Worm (Caenorhabditis elegans): ENCODE results near the gene srab-14.
A peak's percentile ranks its signal among the peaks of the same experiment; 100 is the strongest.

The srab-14 gene

DNA sequence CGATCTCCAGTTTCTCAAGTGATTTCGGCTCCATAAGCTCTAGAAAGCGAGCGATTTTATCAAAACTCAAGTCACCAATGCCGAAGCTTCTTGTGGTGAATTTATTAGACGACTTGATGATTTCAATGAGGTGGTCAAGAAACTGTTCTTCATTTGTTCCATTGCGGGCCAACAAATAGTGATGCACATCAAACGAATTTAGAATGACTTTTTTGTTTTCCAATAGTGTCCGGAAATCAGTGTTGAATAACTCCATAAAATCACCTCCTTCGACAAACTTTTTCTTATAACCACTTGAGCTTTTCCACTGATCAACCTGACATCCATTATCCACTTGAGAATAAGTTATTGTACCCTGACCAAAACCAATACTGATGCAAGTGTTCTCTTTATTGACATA is 48.0 kb upstream of the srab-14 start:
- TF ChIP-seq ztf-28 (GFP tag; IDR thresholded peaks at IDR 0.05) (no peak), F33H1.4 (GFP tag; IDR thresholded peaks at IDR 0.05) (no peak), rcor-1 (GFP tag; IDR thresholded peaks at IDR 0.05) (no peak), sptf-2 (GFP tag; optimal IDR thresholded peaks at IDR 0.05) (no peak), F49E8.2 (tag; optimal IDR thresholded peaks at IDR 0.05; ENCODE audit: insufficient read depth) (no peak)

- no peak for TF ChIP-seq die-1 (tag; optimal IDR thresholded peaks at IDR 0.05)
- TF ChIP-seq ztf-22 (GFP tag; optimal IDR thresholded peaks at IDR 0.05): no peak
- TF ChIP-seq hsf-1 (GFP tag; IDR thresholded peaks at IDR 0.05): no peak
- no peak for TF ChIP-seq Y79H2A.3 (GFP tag; conservative IDR thresholded peaks at IDR 0.05)
- no peak for TF ChIP-seq Y67H2A.10 (GFP tag; conservative IDR thresholded peaks at IDR 0.05)
- TF ChIP-seq madf-10 (tag; optimal IDR thresholded peaks at IDR 0.05): no peak
- TF ChIP-seq fkh-3 (tag; optimal IDR thresholded peaks at IDR 0.05): no peak
Observed at ce11 chrII:7545364-7545763, 46.1 kb upstream of the srab-14 start.

DNA sequence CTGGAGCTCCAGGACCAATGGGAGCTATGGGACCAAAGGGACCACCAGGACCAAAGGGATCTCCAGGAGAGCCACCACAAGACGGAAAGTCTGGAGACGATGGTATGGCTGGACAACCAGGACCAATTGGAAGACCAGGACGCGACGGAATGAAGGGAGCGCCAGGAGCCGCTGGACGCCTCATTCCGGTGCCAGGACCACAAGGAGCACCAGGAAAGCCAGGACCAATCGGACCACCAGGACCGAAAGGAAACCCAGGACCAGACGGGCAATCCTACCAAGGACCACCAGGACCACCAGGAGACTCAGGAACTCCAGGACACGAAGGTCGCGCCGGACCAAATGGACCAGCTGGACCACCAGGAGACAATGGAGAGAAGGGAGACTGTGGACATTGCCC is 45.5 kb upstream of the srab-14 start:
- TF ChIP-seq zfh-2 (GFP tag; conservative IDR thresholded peaks at IDR 0.05): peak; percentile 64; the same call in 1 of the 2 replicates
- TF ChIP-seq C06A6.2 (GFP tag; conservative IDR thresholded peaks at IDR 0.05): no peak

DNA sequence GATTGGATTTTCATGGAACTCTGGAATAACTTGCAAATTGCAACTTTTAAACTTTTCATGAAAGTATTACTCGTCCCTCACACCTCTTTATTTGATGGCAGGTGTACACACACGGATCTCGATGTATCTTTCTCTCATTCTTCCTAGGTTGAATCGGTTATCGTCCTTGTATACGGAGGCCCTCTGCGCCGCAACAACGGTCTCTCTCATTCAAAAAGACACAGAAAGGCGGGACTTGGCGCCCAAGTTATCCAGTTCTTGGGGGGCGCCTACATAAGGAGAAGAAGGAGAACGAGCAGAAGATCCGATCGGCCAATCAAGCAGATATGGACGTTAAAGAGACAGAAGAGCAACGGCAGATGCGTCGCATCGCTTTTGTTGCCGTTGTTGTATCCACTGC is 44.5 kb upstream of the srab-14 start, which contains the start of gene rol-8:
Gene rol-8, plus strand, starts transcription at position 301 of the 400 bp plus-strand sequence.
- TF ChIP-seq madf-10 (tag; optimal IDR thresholded peaks at IDR 0.05) (no peak), aptf-3 (GFP tag; IDR thresholded peaks at IDR 0.05) (no peak), Y53G8AR.9 (GFP tag; conservative IDR thresholded peaks at IDR 0.05) (no peak), ekl-4 (GFP tag; IDR thresholded peaks at IDR 0.05) (no peak)

ce11 chrII:7542952-7543351 is 43.7 kb upstream of the srab-14 start:
- TF ChIP-seq aptf-3 (GFP tag; IDR thresholded peaks at IDR 0.05) (no peak), nfya-1 (tag; optimal IDR thresholded peaks at IDR 0.05; ENCODE audit: borderline replicate concordance, insufficient read depth) (no peak)

DNA sequence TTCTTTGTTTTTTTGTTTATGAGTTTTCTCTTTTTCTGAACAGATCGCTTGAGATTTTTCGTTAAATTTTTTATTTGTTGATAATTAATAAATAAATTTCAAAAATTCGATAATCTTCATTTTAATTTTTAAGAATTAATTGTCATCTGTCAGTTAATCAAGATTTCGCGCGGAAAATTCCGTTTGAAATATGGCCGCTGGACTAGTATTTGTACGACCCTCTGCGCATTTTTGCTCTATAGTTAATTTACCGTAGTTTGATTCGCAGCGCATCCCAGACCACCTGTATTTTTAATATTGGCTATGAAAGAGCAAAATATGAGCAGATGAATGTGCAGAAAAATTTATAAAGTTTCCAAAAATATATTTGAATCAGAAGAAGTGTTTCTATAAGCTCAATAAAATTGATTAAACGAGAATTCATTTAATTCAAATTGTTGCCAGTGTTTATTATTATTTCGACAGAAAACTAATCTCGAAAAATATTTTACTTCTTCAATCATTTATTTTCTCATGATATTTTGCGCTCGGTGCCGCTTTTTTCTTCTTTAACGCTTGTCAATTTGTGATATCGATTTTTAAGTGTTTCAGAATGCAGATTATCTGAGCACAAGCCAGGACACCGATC is 38.4 kb upstream of the srab-14 start, which contains the start of gene nfi-1:
Gene nfi-1, plus strand, starts transcription at position 578 of the 628 bp plus-strand sequence.
- no peak for TF ChIP-seq lag-1 (GFP tag; IDR thresholded peaks at IDR 0.05)
- no peak for TF ChIP-seq ceh-79 (tag; optimal IDR thresholded peaks at IDR 0.05)
- TF ChIP-seq nhr-80 (tag; optimal IDR thresholded peaks at IDR 0.05): peak; percentile 35
- TF ChIP-seq die-1 (tag; optimal IDR thresholded peaks at IDR 0.05): no peak
- no peak for TF ChIP-seq nhr-120 (GFP tag; IDR thresholded peaks at IDR 0.05)
- TF ChIP-seq tbx-9 (tag; optimal IDR thresholded peaks at IDR 0.05; ENCODE audit: borderline replicate concordance): no peak
- TF ChIP-seq sea-2 (GFP tag; IDR thresholded peaks at IDR 0.05): no peak
- no peak for TF ChIP-seq madf-6 (GFP tag; IDR thresholded peaks at IDR 0.05)
- TF ChIP-seq madf-3 (GFP tag; IDR thresholded peaks at IDR 0.05): no peak
- no peak for TF ChIP-seq cebp-1 (GFP tag; IDR thresholded peaks at IDR 0.05)
- TF ChIP-seq cebp-1 (tag; optimal IDR thresholded peaks at IDR 0.05): no peak
- no peak for TF ChIP-seq mxl-1 (tag; optimal IDR thresholded peaks at IDR 0.05)
- peak; percentile 51 for TF ChIP-seq ceh-27 (GFP tag; optimal IDR thresholded peaks at IDR 0.05)
- TF ChIP-seq attf-5 (GFP tag; optimal IDR thresholded peaks at IDR 0.05): peak; percentile 57
- TF ChIP-seq hlh-26 (GFP tag; conservative IDR thresholded peaks at IDR 0.05): no peak
- TF ChIP-seq mcd-1 (GFP tag; IDR thresholded peaks at IDR 0.05): peak; percentile 49; the same call in 1 of the 2 replicates
- peak; percentile 42; the same call in 1 of the 2 replicates for TF ChIP-seq dox-1 (GFP tag; IDR thresholded peaks at IDR 0.05)
- no peak for TF ChIP-seq mes-4 (tag; optimal IDR thresholded peaks at IDR 0.05)
- TF ChIP-seq B0035.1 (tag; optimal IDR thresholded peaks at IDR 0.05): no peak
- no peak for TF ChIP-seq B0261.1 (tag; optimal IDR thresholded peaks at IDR 0.05)
- no peak for TF ChIP-seq F55B11.4 (tag; optimal IDR thresholded peaks at IDR 0.05; ENCODE audit: borderline replicate concordance, insufficient read depth)
- no peak for TF ChIP-seq Y53F4B.3 (GFP tag; IDR thresholded peaks at IDR 0.05)
- TF ChIP-seq K11D2.4 (GFP tag; IDR thresholded peaks at IDR 0.05): no peak
- no peak for TF ChIP-seq sptf-2 (GFP tag; optimal IDR thresholded peaks at IDR 0.05)

Data from whole organism, young adult.